Fruit fly (Drosophila melanogaster) whole organism, embryonic: ENCODE measurements around the gene Vta1.

Experiments
- Adf1 ChIP-seq: fragments of 200-800 bp; sonication (Bioruptor generic); IDR thresholded peaks from 2 replicates; pipeline ENCODE4 v1.3.6; 2022; ENCODE audit warnings: missing biosample characterization, missing genetic modification characterization
- Aef1 ChIP-seq: fragments of 200-800 bp; sonication (Bioruptor generic); IDR thresholded peaks from 3 replicates; pipeline ENCODE4 v1.3.6; 2022; ENCODE audit warnings: missing biosample characterization, missing genetic modification characterization
- Blimp-1 ChIP-seq: fragments of 200-800 bp; sonication (Bioruptor generic); optimal IDR thresholded peaks from 3 replicates; lab custom pipeline; 2018; ENCODE audit warnings: missing biosample characterization, missing genetic modification characterization, mild to moderate bottlenecking, moderate library complexity, missing genetic modification reagents
- CG11723 ChIP-seq: fragments of 200-800 bp; sonication (Bioruptor generic); optimal IDR thresholded peaks from 2 replicates; lab custom pipeline; 2017; ENCODE audit warnings: missing biosample characterization, mild to moderate bottlenecking, missing genetic modification characterization
- CG13624 ChIP-seq: fragments of 200-800 bp; sonication (Bioruptor generic); optimal IDR thresholded peaks from 2 replicates; lab custom pipeline; 2016; ENCODE audit warnings: missing biosample characterization, missing genetic modification characterization
- CG14050 ChIP-seq: fragments of 200-800 bp; sonication (Bioruptor generic); IDR thresholded peaks from 3 replicates; pipeline ENCODE4 v1.3.6; 2022; ENCODE audit warnings: missing biosample characterization, missing genetic modification characterization
- CG1529 ChIP-seq: fragments of 200-800 bp; sonication (Bioruptor generic); optimal IDR thresholded peaks from 3 replicates; lab custom pipeline; 2018; ENCODE audit warnings: missing biosample characterization, missing genetic modification characterization
- CG17328 ChIP-seq: fragments of 200-800 bp; sonication (Bioruptor generic); IDR thresholded peaks from 2 replicates; pipeline ENCODE4 v1.3.6; 2022; ENCODE audit warnings: missing biosample characterization, missing genetic modification characterization
- CG32767 ChIP-seq: fragments of 200-800 bp; sonication (Bioruptor generic); IDR thresholded peaks from 2 replicates; pipeline ENCODE4 v1.3.6; 2022; ENCODE audit warnings: missing biosample characterization, missing genetic modification characterization
- CG4282 ChIP-seq: fragments of 200-800 bp; sonication (Bioruptor generic); optimal IDR thresholded peaks from 2 replicates; lab custom pipeline; 2016; ENCODE audit warnings: missing biosample characterization, missing genetic modification characterization
- CG4360 ChIP-seq: fragments of 200-800 bp; sonication (Bioruptor generic); IDR thresholded peaks from 2 replicates; pipeline ENCODE4 v1.3.6; 2022; ENCODE audit warnings: missing biosample characterization, missing genetic modification characterization
- CG4424 ChIP-seq: fragments of 200-800 bp; sonication (Bioruptor generic); optimal IDR thresholded peaks from 3 replicates; lab custom pipeline; 2016; ENCODE audit warnings: missing biosample characterization, missing genetic modification characterization
- CG5245 ChIP-seq: fragments of 200-800 bp; sonication (Bioruptor generic); optimal IDR thresholded peaks from 3 replicates; lab custom pipeline; 2016; ENCODE audit warnings: missing biosample characterization, missing genetic modification characterization
- CG6689 ChIP-seq: fragments of 200-800 bp; sonication (Bioruptor generic); IDR thresholded peaks from 2 replicates; pipeline ENCODE4 v1.3.6; 2022; ENCODE audit warnings: missing biosample characterization, missing genetic modification characterization
- CG7839 ChIP-seq: fragments of 200-800 bp; sonication (Bioruptor generic); optimal IDR thresholded peaks from 3 replicates; lab custom pipeline; 2018; ENCODE audit warnings: missing biosample characterization, mild to moderate bottlenecking, missing genetic modification characterization, moderate library complexity
- CG7963 ChIP-seq: fragments of 200-800 bp; sonication (Bioruptor generic); IDR thresholded peaks from 3 replicates; pipeline ENCODE4 v1.3.6; 2022; ENCODE audit warnings: missing biosample characterization, missing genetic modification characterization; ENCODE audit not compliant: partially characterized antibody
- CG8089 ChIP-seq: fragments of 200-800 bp; sonication (Bioruptor generic); optimal IDR thresholded peaks from 3 replicates; lab custom pipeline; 2016; ENCODE audit warnings: missing biosample characterization, missing genetic modification characterization
- CG8944 ChIP-seq: fragments of 200-800 bp; sonication (Bioruptor generic); optimal IDR thresholded peaks from 3 replicates; lab custom pipeline; 2016; ENCODE audit warnings: missing biosample characterization, missing genetic modification characterization
- CG9797 ChIP-seq: fragments of 200-800 bp; sonication (Bioruptor generic); optimal IDR thresholded peaks from 3 replicates; lab custom pipeline; 2018; ENCODE audit warnings: missing biosample characterization, mild to moderate bottlenecking, missing genetic modification characterization
- CTCF ChIP-seq: fragments of 200-800 bp; sonication (Bioruptor generic); optimal IDR thresholded peaks from 2 replicates; lab custom pipeline; 2017; ENCODE audit warnings: missing biosample characterization, mild to moderate bottlenecking, missing genetic modification characterization, moderate library complexity
- CoRest ChIP-seq: fragments of 200-800 bp; sonication (Bioruptor generic); optimal IDR thresholded peaks from 3 replicates; lab custom pipeline; 2018; ENCODE audit warnings: missing biosample characterization, mild to moderate bottlenecking, missing genetic modification characterization, moderate library complexity
- Dfd ChIP-seq, 2 experiments: fragments of >200 bp; optimal IDR thresholded peaks; 2 replicates each; lab custom pipeline; 2017; ENCODE audit warnings: missing biosample characterization in 2 of 2, missing genetic modification characterization in 2 of 2
- Dip2 ChIP-seq: fragments of 200-800 bp; sonication (Bioruptor generic); IDR thresholded peaks from 2 replicates; pipeline ENCODE4 v1.3.6; 2022; ENCODE audit warnings: missing biosample characterization, missing genetic modification characterization
- Ets65A ChIP-seq: fragments of 200-800 bp; sonication (Bioruptor generic); peaks from one replicate; lab custom pipeline; 2016; ENCODE audit warnings: missing biosample characterization, missing genetic modification characterization
- GATAe ChIP-seq: fragments of 200-800 bp; sonication (Bioruptor generic); conservative IDR thresholded peaks from 2 replicates; pipeline ENCODE4 v1.3.6; 2022; ENCODE audit warnings: missing biosample characterization, missing genetic modification characterization
- Gsc ChIP-seq: fragments of 200-800 bp; sonication (Bioruptor generic); IDR thresholded peaks from 2 replicates; pipeline ENCODE4 v1.3.6; 2022; ENCODE audit warnings: missing biosample characterization, missing genetic modification characterization
- HLH3B ChIP-seq: fragments of 200-800 bp; sonication (Bioruptor generic); IDR thresholded peaks from 2 replicates; pipeline ENCODE4 v1.3.6; 2022; ENCODE audit warnings: missing biosample characterization, missing genetic modification characterization
- HLH4C ChIP-seq: fragments of 200-800 bp; sonication (Bioruptor generic); IDR thresholded peaks from 3 replicates; pipeline ENCODE4 v1.3.6; 2022; ENCODE audit warnings: missing biosample characterization, missing genetic modification characterization; ENCODE audit not compliant: partially characterized antibody
- Hsf ChIP-seq: fragments of 200-800 bp; sonication (Bioruptor generic); optimal IDR thresholded peaks from 3 replicates; lab custom pipeline; 2016; ENCODE audit warnings: missing biosample characterization, missing genetic modification characterization
- MESR4 ChIP-seq: fragments of 200-800 bp; sonication (Bioruptor generic); optimal IDR thresholded peaks from 2 replicates; lab custom pipeline; 2018; ENCODE audit warnings: missing biosample characterization, mild to moderate bottlenecking, missing genetic modification characterization, moderate library complexity
- MTF-1 ChIP-seq: fragments of 200-800 bp; sonication (Bioruptor generic); optimal IDR thresholded peaks from 2 replicates; lab custom pipeline; 2018; ENCODE audit warnings: missing biosample characterization, mild to moderate bottlenecking, missing genetic modification characterization, borderline replicate concordance
- Mes4 ChIP-seq: fragments of 200-800 bp; sonication (Bioruptor generic); optimal IDR thresholded peaks from 2 replicates; lab custom pipeline; 2016; ENCODE audit warnings: missing biosample characterization, missing genetic modification characterization
- Opbp ChIP-seq: fragments of 200-800 bp; sonication (Bioruptor generic); IDR thresholded peaks from 3 replicates; pipeline ENCODE4 v1.3.6; 2022; ENCODE audit warnings: missing biosample characterization, missing genetic modification characterization; ENCODE audit not compliant: partially characterized antibody
- Sox100B ChIP-seq: fragments of 200-800 bp; sonication (Bioruptor generic); optimal IDR thresholded peaks from 3 replicates; lab custom pipeline; 2018; ENCODE audit warnings: missing biosample characterization, mild to moderate bottlenecking, missing genetic modification characterization
- Sry-δ ChIP-seq: fragments of 200-800 bp; sonication (Bioruptor generic); optimal IDR thresholded peaks from 2 replicates; lab custom pipeline; 2016; ENCODE audit warnings: missing biosample characterization, missing genetic modification characterization
- Vsx1 ChIP-seq: fragments of 200-800 bp; sonication (Bioruptor generic); optimal IDR thresholded peaks from 2 replicates; lab custom pipeline; 2017; ENCODE audit warnings: missing biosample characterization, mild to moderate bottlenecking, missing genetic modification characterization, missing genetic modification reagents
- Xrp1 ChIP-seq: fragments of 200-800 bp; sonication (Bioruptor generic); IDR thresholded peaks from 2 replicates; pipeline ENCODE4 v1.3.6; 2022; ENCODE audit warnings: missing biosample characterization, missing genetic modification characterization
- YL-1 ChIP-seq: fragments of 200-800 bp; sonication (Bioruptor generic); optimal IDR thresholded peaks from 3 replicates; lab custom pipeline; 2017; ENCODE audit warnings: missing biosample characterization, mild to moderate bottlenecking, missing genetic modification characterization
- az2 ChIP-seq: fragments of 200-800 bp; sonication (Bioruptor generic); optimal IDR thresholded peaks from 3 replicates; lab custom pipeline; 2016; ENCODE audit warnings: missing biosample characterization, missing genetic modification characterization
- chm ChIP-seq: fragments of 200-800 bp; sonication (Bioruptor generic); IDR thresholded peaks from 2 replicates; pipeline ENCODE4 v1.3.6; 2022; ENCODE audit warnings: missing biosample characterization, missing genetic modification characterization
- esg ChIP-seq: fragments of 200-800 bp; sonication (Bioruptor generic); conservative IDR thresholded peaks from 2 replicates; pipeline ENCODE4 v1.3.6; 2022; ENCODE audit warnings: missing biosample characterization, missing genetic modification characterization
- gem ChIP-seq: fragments of 200-800 bp; sonication (Bioruptor generic); optimal IDR thresholded peaks from 2 replicates; lab custom pipeline; 2019; ENCODE audit warnings: missing biosample characterization, mild to moderate bottlenecking, missing genetic modification characterization, moderate library complexity
- hb ChIP-seq: fragments of 200-800 bp; sonication (Bioruptor generic); IDR thresholded peaks from 3 replicates; pipeline ENCODE4 v1.3.6; 2022; ENCODE audit warnings: missing biosample characterization, missing genetic modification characterization; ENCODE audit not compliant: partially characterized antibody
- ind ChIP-seq: fragments of 200-800 bp; sonication (Bioruptor generic); optimal IDR thresholded peaks from 3 replicates; lab custom pipeline; 2016; ENCODE audit warnings: missing biosample characterization, missing genetic modification characterization
- kni ChIP-seq: fragments of 200-800 bp; sonication (Bioruptor generic); optimal IDR thresholded peaks from 3 replicates; lab custom pipeline; 2017; ENCODE audit warnings: mild to moderate bottlenecking, missing biosample characterization, missing genetic modification reagents, missing genetic modification characterization
- lab ChIP-seq: fragments of 200-800 bp; sonication (Bioruptor generic); optimal IDR thresholded peaks from 3 replicates; lab custom pipeline; 2017; ENCODE audit warnings: missing biosample characterization, missing genetic modification characterization, mild to moderate bottlenecking, moderate library complexity, missing genetic modification reagents
- luna ChIP-seq: fragments of 200-800 bp; sonication (Bioruptor generic); optimal IDR thresholded peaks from 2 replicates; lab custom pipeline; 2016; ENCODE audit warnings: missing biosample characterization, missing genetic modification characterization
- shn ChIP-seq: fragments of 200-800 bp; sonication (Bioruptor generic); optimal IDR thresholded peaks from 3 replicates; lab custom pipeline; 2016; ENCODE audit warnings: missing biosample characterization, missing genetic modification characterization
- ssp ChIP-seq: fragments of 200-800 bp; sonication (Bioruptor generic); IDR thresholded peaks from 2 replicates; pipeline ENCODE4 v1.3.6; 2022; ENCODE audit warnings: missing biosample characterization, missing genetic modification characterization
- tna ChIP-seq: fragments of 200-800 bp; sonication (Bioruptor generic); IDR thresholded peaks from 2 replicates; pipeline ENCODE4 v1.3.6; 2022; ENCODE audit warnings: missing biosample characterization, missing genetic modification characterization; ENCODE audit not compliant: partially characterized antibody
- tx ChIP-seq: fragments of 200-800 bp; sonication (Bioruptor generic); optimal IDR thresholded peaks from 2 replicates; lab custom pipeline; 2016; ENCODE audit warnings: missing biosample characterization, missing genetic modification characterization

Gene Vta1

DNA sequence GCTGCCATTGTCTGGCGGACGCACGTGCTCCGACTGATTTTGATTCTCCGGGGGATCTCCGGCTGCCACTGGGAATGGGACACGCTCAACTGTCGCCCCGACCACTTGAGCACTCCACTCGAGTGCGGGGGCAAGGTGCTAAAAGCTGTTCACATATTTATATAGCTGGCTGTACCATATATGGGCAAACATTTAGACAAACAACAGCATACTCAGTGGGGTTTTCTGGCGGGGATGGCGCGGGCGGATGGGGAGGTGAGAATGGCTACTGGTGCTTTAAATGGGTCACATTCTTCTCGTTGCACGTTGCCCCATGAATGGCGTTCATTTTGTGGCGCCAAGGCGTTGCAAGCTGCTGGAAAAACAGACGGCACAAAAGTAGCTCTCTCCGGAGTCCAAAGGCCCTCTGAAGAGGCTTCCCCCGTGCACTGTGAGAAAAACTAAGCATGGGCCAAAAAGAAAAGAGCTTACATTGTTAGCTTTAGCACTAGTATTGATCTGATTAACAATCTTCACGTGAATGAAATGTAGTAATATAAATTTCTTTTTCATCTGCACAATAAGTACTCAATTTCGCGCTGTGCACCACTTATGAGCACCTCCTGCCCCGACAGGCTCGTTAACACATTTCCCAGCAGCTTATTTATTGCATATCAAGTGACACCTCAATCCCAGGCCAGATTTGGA lies 38.2 kb upstream of the Vta1 start (continued):
- TF ChIP-seq esg (GFP tag; lab: Robert Waterston, UW) (no peak), kni (peak; percentile 74), CG13624 (GFP tag; lab: Kevin White, UChicago) (no peak), Dip2 (GFP tag; lab: Robert Waterston, UW) (no peak), CG7963 (GFP tag; lab: Robert Waterston, UW) (no peak), Aef1 (GFP tag; lab: Robert Waterston, UW) (no peak), CG6689 (GFP tag; lab: Robert Waterston, UW) (peak; percentile 30; the same call in 1 of the 2 replicates), YL-1 (GFP tag; lab: Kevin White, UChicago) (no peak), CG32767 (GFP tag; lab: Robert Waterston, UW) (no peak), HLH3B (GFP tag; lab: Robert Waterston, UW) (peak; percentile 18; the same call in 1 of the 2 replicates), hb (GFP tag; lab: Robert Waterston, UW) (no peak), CG5245 (peak; percentile 22), Gsc (GFP tag; lab: Robert Waterston, UW) (peak; percentile 15; the same call in 1 of the 2 replicates), CG8089 (peak; percentile 21), CG4424 (GFP tag; lab: Kevin White, UChicago) (peak; percentile 57), CG14050 (GFP tag; lab: Robert Waterston, UW) (no peak), CG1529 (GFP tag; lab: Kevin White, UChicago) (peak; percentile 11), gem (peak; percentile 50), Xrp1 (GFP tag; lab: Robert Waterston, UW) (peak; percentile 63; the same call in 1 of the 2 replicates), lab (peak; percentile 68), shn (GFP tag; lab: Kevin White, UChicago) (no peak), MTF-1 (GFP tag; lab: Kevin White, UChicago) (peak; percentile 62), Dfd (GFP tag; optimal IDR thresholded peaks at IDR 0.05; lab: Kevin White, UChicago) (no peak), tna (GFP tag; lab: Robert Waterston, UW) (no peak), Ets65A (peak; percentile 75), CTCF (GFP tag; lab: Kevin White, UChicago) (no peak), Sox100B (GFP tag; lab: Kevin White, UChicago) (peak; percentile 36), CoRest (peak; percentile 21), luna (GFP tag; lab: Kevin White, UChicago) (no peak), CG17328 (GFP tag; lab: Robert Waterston, UW) (peak; percentile 50), CG11723 (GFP tag; lab: Kevin White, UChicago) (peak; percentile 8), tx (GFP tag; lab: Kevin White, UChicago) (no peak), chm (GFP tag; lab: Robert Waterston, UW) (peak; percentile 10; the same call in 1 of the 2 replicates), CG4360 (GFP tag; lab: Robert Waterston, UW) (no peak), HLH4C (GFP tag; lab: Robert Waterston, UW) (no peak), Mes4 (GFP tag; lab: Kevin White, UChicago) (no peak), CG4282 (GFP tag; lab: Kevin White, UChicago) (no peak), MESR4 (GFP tag; lab: Kevin White, UChicago) (no peak), ind (peak; percentile 38), Sry-δ (GFP tag; lab: Kevin White, UChicago) (no peak), Opbp (GFP tag; lab: Robert Waterston, UW) (no peak), az2 (GFP tag; lab: Kevin White, UChicago) (peak; percentile 30), Blimp-1 (GFP tag; lab: Kevin White, UChicago) (peak; percentile 58), Hsf (no peak), CG7839 (tag; lab: Kevin White, UChicago) (peak; percentile 60), GATAe (GFP tag; lab: Robert Waterston, UW) (no peak), Adf1 (GFP tag; lab: Robert Waterston, UW) (no peak), CG8944 (GFP tag; lab: Kevin White, UChicago) (peak; percentile 8), ssp (GFP tag; lab: Robert Waterston, UW) (no peak), CG9797 (GFP tag; lab: Kevin White, UChicago) (no peak), Vsx1 (GFP tag; lab: Kevin White, UChicago) (peak; percentile 46)
